Fruit fly (Drosophila melanogaster): Measurements from ENCODE around the gene CG14374.

Gene CG14374

DNA sequence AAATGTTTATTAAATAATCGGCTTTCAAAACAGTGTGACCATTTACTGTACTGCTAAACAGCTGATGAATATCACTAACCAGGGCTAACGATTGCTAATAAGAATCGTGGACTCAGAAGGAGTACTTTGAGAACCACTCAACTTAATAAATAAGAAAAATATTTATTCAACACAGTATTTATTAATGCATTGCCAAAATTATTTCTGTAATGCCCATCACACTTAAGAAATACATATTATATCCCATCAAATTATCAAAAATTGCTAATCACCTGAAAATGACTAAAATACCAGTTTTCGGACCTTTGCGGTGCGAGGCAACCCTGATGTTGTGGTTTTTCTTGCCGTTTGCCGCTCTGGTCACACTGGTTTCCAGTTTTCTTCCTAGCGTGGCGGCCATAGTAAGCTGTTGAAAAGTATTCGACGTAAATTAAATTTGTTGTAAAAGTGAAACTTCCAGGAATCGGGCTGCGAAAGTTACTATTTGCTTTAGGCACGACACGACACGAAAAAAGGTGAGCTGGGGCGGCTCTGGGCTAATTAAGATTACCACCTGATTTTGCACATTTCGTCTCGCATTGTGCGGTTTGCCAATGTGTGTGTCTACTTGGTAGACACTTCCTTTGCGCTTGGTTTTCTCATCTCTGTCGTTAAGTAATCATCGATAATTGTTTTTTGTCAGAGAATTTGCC lies 15.1 kb downstream of the CG14374 start, which contains the start of the genes mRpS21 and Droj2 (continued):
- peak; percentile 20 for TF ChIP-seq D19A (tag; optimal IDR thresholded peaks at IDR 0.05)
- TF ChIP-seq Vsx1 (GFP tag; optimal IDR thresholded peaks at IDR 0.05): peak; percentile 45
- peak; percentile 46; the same call in 1 of the 2 replicates for TF ChIP-seq Atf6 (GFP tag; IDR thresholded peaks at IDR 0.05)
- TF ChIP-seq CG17912 (GFP tag; optimal IDR thresholded peaks at IDR 0.05): no peak
- peak; percentile 59 for TF ChIP-seq sob (GFP tag; IDR thresholded peaks at IDR 0.05)
- no peak for TF ChIP-seq gt (GFP tag; IDR thresholded peaks at IDR 0.05)
- TF ChIP-seq Doc2 (GFP tag; IDR thresholded peaks at IDR 0.05): no peak
- no peak for TF ChIP-seq NC2α (GFP tag; optimal IDR thresholded peaks at IDR 0.05)
- no peak for TF ChIP-seq gce (GFP tag; IDR thresholded peaks at IDR 0.05)
- TF ChIP-seq CG9797 (GFP tag; optimal IDR thresholded peaks at IDR 0.05): peak; percentile 97
- TF ChIP-seq insv (GFP tag; optimal IDR thresholded peaks at IDR 0.05): peak in 1 of 2 experiments; percentile 97
- peak; percentile 1 for TF ChIP-seq CG12104 (GFP tag; optimal IDR thresholded peaks at IDR 0.05)
- no peak for TF ChIP-seq CG43689 (GFP tag; IDR thresholded peaks at IDR 0.05)
- no peak for TF ChIP-seq cwo (GFP tag; optimal IDR thresholded peaks at IDR 0.05)
- no peak for TF ChIP-seq seq (GFP tag; IDR thresholded peaks at IDR 0.05)
- TF ChIP-seq CG10654 (GFP tag; optimal IDR thresholded peaks at IDR 0.05): peak; percentile 37
- no peak for TF ChIP-seq ash1 (GFP tag; optimal IDR thresholded peaks at IDR 0.05)
- TF ChIP-seq CG33213 (GFP tag; optimal IDR thresholded peaks at IDR 0.05): peak; percentile 28
- no peak for TF ChIP-seq Gsc (GFP tag; IDR thresholded peaks at IDR 0.05)
- peak; percentile 83 for TF ChIP-seq nmo (GFP tag; optimal IDR thresholded peaks at IDR 0.05)
- TF ChIP-seq CG10274 (GFP tag; optimal IDR thresholded peaks at IDR 0.05): no peak
- no peak for TF ChIP-seq ATbp (GFP tag; optimal IDR thresholded peaks at IDR 0.05)
- no peak for TF ChIP-seq Mes4 (GFP tag; optimal IDR thresholded peaks at IDR 0.05)
- no peak for TF ChIP-seq CG7745 (tag; optimal IDR thresholded peaks at IDR 0.05)
- TF ChIP-seq CG15601 (tag; optimal IDR thresholded peaks at IDR 0.05): peak; percentile 70
- TF ChIP-seq CG10979 (tag; optimal IDR thresholded peaks at IDR 0.05): peak; percentile 38
- TF ChIP-seq Myb (GFP tag; optimal IDR thresholded peaks at IDR 0.05): peak; percentile 48
- TF ChIP-seq CG2678 (tag; optimal IDR thresholded peaks at IDR 0.05): peak; percentile 65
- no peak for TF ChIP-seq Kr (GFP tag; optimal IDR thresholded peaks at IDR 0.05)
- TF ChIP-seq ci (GFP tag; IDR thresholded peaks at IDR 0.05): 0 out of 3 replicates have a peak, but pooled peaks have one; percentile 48
- TF ChIP-seq zfh1 (GFP tag; IDR thresholded peaks at IDR 0.05): 0 out of 3 replicates have a peak, but pooled peaks have one; percentile 28
- TF ChIP-seq Xrp1 (GFP tag; IDR thresholded peaks at IDR 0.05): no peak
- peak; percentile 55; the same call in 1 of the 2 replicates for TF ChIP-seq CG11696 (GFP tag; IDR thresholded peaks at IDR 0.05)
- no peak for TF ChIP-seq corto (GFP tag; optimal IDR thresholded peaks at IDR 0.05)
- peak; percentile 63 for TF ChIP-seq Hmr (GFP tag; optimal IDR thresholded peaks at IDR 0.05)
- no peak for TF ChIP-seq mld (GFP tag; IDR thresholded peaks at IDR 0.05; ENCODE audit: partially characterized antibody)
- TF ChIP-seq CG9437 (GFP tag; optimal IDR thresholded peaks at IDR 0.05): peak; percentile 20
- TF ChIP-seq CG14965 (GFP tag; optimal IDR thresholded peaks at IDR 0.05; ENCODE audit: borderline replicate concordance): no peak
- peak; percentile 71 for TF ChIP-seq gem (tag; optimal IDR thresholded peaks at IDR 0.05)
- no peak for TF ChIP-seq CG12219 (GFP tag; optimal IDR thresholded peaks at IDR 0.05)
- no peak for TF ChIP-seq CG4854 (GFP tag; optimal IDR thresholded peaks at IDR 0.05)
- TF ChIP-seq tx (GFP tag; optimal IDR thresholded peaks at IDR 0.05): peak; percentile 4
- peak; percentile 98 for TF ChIP-seq CG15514 (GFP tag; optimal IDR thresholded peaks at IDR 0.05)
- TF ChIP-seq NFAT (GFP tag; IDR thresholded peaks at IDR 0.05): peak; percentile 52
- no peak for TF ChIP-seq Sox100B (GFP tag; optimal IDR thresholded peaks at IDR 0.05)
- no peak for TF ChIP-seq cg (GFP tag; optimal IDR thresholded peaks at IDR 0.05)
- TF ChIP-seq CG10209 (GFP tag; optimal IDR thresholded peaks at IDR 0.05): peak; percentile 22
- TF ChIP-seq cad (GFP tag; optimal IDR thresholded peaks at IDR 0.05): no peak
- TF ChIP-seq BtbVII (GFP tag; optimal IDR thresholded peaks at IDR 0.05): no peak

Data from whole organism, embryonic.